Fruit fly (Drosophila melanogaster) whole organism, embryonic: ENCODE data around the gene CG44836.

Experiments used
- Awh ChIP-seq: fragments of 200-800 bp; sonication (Bioruptor generic); IDR thresholded peaks from 2 replicates; pipeline ENCODE4, ENCODE4 v1.3.6; 2022; ENCODE audit warnings: missing biosample characterization, missing genetic modification characterization
- CG10543 ChIP-seq: fragments of 200-800 bp; sonication (Bioruptor generic); optimal IDR thresholded peaks from 3 replicates; lab custom pipeline; 2017; ENCODE audit warnings: missing biosample characterization, mild to moderate bottlenecking, missing genetic modification characterization, moderate library complexity
- CG10565 ChIP-seq: fragments of 200-800 bp; sonication (Bioruptor generic); optimal IDR thresholded peaks from 3 replicates; lab custom pipeline; 2016; ENCODE audit warnings: missing biosample characterization, mild to moderate bottlenecking, missing genetic modification characterization
- CG10654 ChIP-seq: fragments of 200-800 bp; sonication (Bioruptor generic); optimal IDR thresholded peaks from 2 replicates; lab custom pipeline; 2016; ENCODE audit warnings: missing biosample characterization, missing genetic modification characterization
- CG10959 ChIP-seq: fragments of 200-800 bp; sonication (Bioruptor generic); IDR thresholded peaks from 2 replicates; pipeline ENCODE4 v1.3.6; 2022; ENCODE audit warnings: missing biosample characterization, missing genetic modification characterization
- CG11560 ChIP-seq: fragments of 200-800 bp; sonication (Bioruptor generic); IDR thresholded peaks from 3 replicates; pipeline ENCODE4 v1.3.6; 2022; ENCODE audit warnings: missing biosample characterization, missing genetic modification characterization
- CG14710 ChIP-seq: fragments of 200-800 bp; sonication (Bioruptor generic); optimal IDR thresholded peaks from 3 replicates; lab custom pipeline; 2019; ENCODE audit warnings: missing biosample characterization, mild to moderate bottlenecking, missing genetic modification characterization, moderate library complexity
- CG16779 ChIP-seq: fragments of 200-800 bp; sonication (Bioruptor generic); IDR thresholded peaks from 2 replicates; pipeline ENCODE4 v1.3.6; 2022; ENCODE audit warnings: missing biosample characterization, missing genetic modification characterization
- CG17328 ChIP-seq: fragments of 200-800 bp; sonication (Bioruptor generic); IDR thresholded peaks from 2 replicates; pipeline ENCODE4 v1.3.6; 2022; ENCODE audit warnings: missing biosample characterization, missing genetic modification characterization
- CG1792 ChIP-seq: fragments of 200-800 bp; sonication (Bioruptor generic); optimal IDR thresholded peaks from 2 replicates; lab custom pipeline; 2016; ENCODE audit warnings: missing biosample characterization, missing genetic modification characterization
- CG18011 ChIP-seq: fragments of 200-800 bp; sonication (Bioruptor generic); optimal IDR thresholded peaks from 2 replicates; lab custom pipeline; 2017; ENCODE audit warnings: missing biosample characterization, missing genetic modification characterization, mild to moderate bottlenecking, moderate library complexity, missing genotype
- CG18476 ChIP-seq: fragments of 200-800 bp; sonication (Bioruptor generic); optimal IDR thresholded peaks from 2 replicates; lab custom pipeline; 2016; ENCODE audit warnings: missing biosample characterization, mild to moderate bottlenecking, missing genetic modification characterization
- CG4282 ChIP-seq: fragments of 200-800 bp; sonication (Bioruptor generic); optimal IDR thresholded peaks from 2 replicates; lab custom pipeline; 2016; ENCODE audit warnings: missing biosample characterization, missing genetic modification characterization
- CG4360 ChIP-seq: fragments of 200-800 bp; sonication (Bioruptor generic); IDR thresholded peaks from 2 replicates; pipeline ENCODE4 v1.3.6; 2022; ENCODE audit warnings: missing biosample characterization, missing genetic modification characterization
- CG4424 ChIP-seq: fragments of 200-800 bp; sonication (Bioruptor generic); optimal IDR thresholded peaks from 3 replicates; lab custom pipeline; 2016; ENCODE audit warnings: missing biosample characterization, missing genetic modification characterization
- CG6654 ChIP-seq: fragments of 200-800 bp; sonication (Bioruptor generic); optimal IDR thresholded peaks from 2 replicates; lab custom pipeline; 2017; ENCODE audit warnings: missing biosample characterization, mild to moderate bottlenecking, missing genetic modification characterization
- CG8924 ChIP-seq: fragments of 200-800 bp; optimal IDR thresholded peaks from 3 replicates; lab custom pipeline; 2019; ENCODE audit warnings: missing biosample characterization, mild to moderate bottlenecking, missing genetic modification characterization, moderate library complexity
- Doc2 ChIP-seq: fragments of 200-800 bp; sonication (Bioruptor generic); IDR thresholded peaks from 2 replicates; pipeline ENCODE4 v1.3.6; 2022; ENCODE audit warnings: missing biosample characterization, missing genetic modification characterization
- Drgx ChIP-seq: fragments of 200-800 bp; sonication (Bioruptor generic); IDR thresholded peaks from 2 replicates; pipeline ENCODE4 v1.3.6; 2022; ENCODE audit warnings: missing biosample characterization, missing genetic modification characterization
- Hmr ChIP-seq: fragments of 200-800 bp; sonication (Bioruptor generic); optimal IDR thresholded peaks from 3 replicates; lab custom pipeline; 2017; ENCODE audit warnings: mild to moderate bottlenecking, missing biosample characterization, missing genetic modification reagents, missing genetic modification characterization
- Lim3 ChIP-seq: fragments of 200-800 bp; sonication (Bioruptor generic); IDR thresholded peaks from 2 replicates; pipeline ENCODE4 v1.3.6; 2022; ENCODE audit warnings: missing biosample characterization, missing genetic modification characterization
- Med ChIP-seq: fragments of 200-800 bp; sonication (Bioruptor generic); peaks from one replicate; lab custom pipeline; 2016; ENCODE audit warnings: missing biosample characterization, missing genetic modification characterization, mild to moderate bottlenecking, inconsistent platforms, moderate library complexity
- Nf-YC ChIP-seq: fragments of 200-800 bp; optimal IDR thresholded peaks from 3 replicates; lab custom pipeline; 2019; ENCODE audit warnings: missing biosample characterization, mild to moderate bottlenecking, missing genetic modification characterization, moderate library complexity
- Six4 ChIP-seq: fragments of 200-800 bp; sonication (Bioruptor generic); optimal IDR thresholded peaks from 2 replicates; lab custom pipeline; 2016; ENCODE audit warnings: missing biosample characterization, missing genetic modification characterization
- Trl ChIP-seq, 3 experiments: fragments of >200 bp in 2 of 3; fragments of 200-800 bp in 1 of 3; sonication (Bioruptor generic) in 1 of 3; optimal IDR thresholded peaks; 2 replicates in 1 of 3; 3 replicates in 2 of 3; lab custom pipeline; 2016 to 2017; ENCODE audit warnings: missing biosample characterization in 1 of 3, missing genetic modification characterization in 1 of 3
- ash1 ChIP-seq: fragments of 200-800 bp; sonication (Bioruptor generic); optimal IDR thresholded peaks from 2 replicates; lab custom pipeline; 2018; ENCODE audit warnings: missing biosample characterization, mild to moderate bottlenecking, missing genetic modification characterization
- az2 ChIP-seq: fragments of 200-800 bp; sonication (Bioruptor generic); optimal IDR thresholded peaks from 3 replicates; lab custom pipeline; 2016; ENCODE audit warnings: missing biosample characterization, missing genetic modification characterization
- chinmo ChIP-seq: fragments of 200-800 bp; sonication (Bioruptor generic); IDR thresholded peaks from 4 replicates; pipeline ENCODE4 v1.3.6; 2022; ENCODE audit warnings: missing biosample characterization, missing genetic modification characterization; ENCODE audit not compliant: partially characterized antibody
- danr ChIP-seq: fragments of 200-800 bp; sonication (Bioruptor generic); IDR thresholded peaks from 2 replicates; pipeline ENCODE4 v1.3.6; 2022; ENCODE audit warnings: missing biosample characterization, missing genetic modification characterization
- en ChIP-seq: fragments of 200-800 bp; sonication (Bioruptor generic); optimal IDR thresholded peaks from 2 replicates; lab custom pipeline; 2016; ENCODE audit warnings: missing biosample characterization, missing genetic modification characterization
- ewg ChIP-seq: fragments of 200-800 bp; sonication (Bioruptor generic); optimal IDR thresholded peaks from 3 replicates; lab custom pipeline; 2017; ENCODE audit warnings: mild to moderate bottlenecking, missing biosample characterization, missing genetic modification reagents, missing genetic modification characterization
- fd96Cb ChIP-seq: fragments of 200-800 bp; sonication (Bioruptor generic); optimal IDR thresholded peaks from 2 replicates; lab custom pipeline; 2018; ENCODE audit warnings: missing biosample characterization, mild to moderate bottlenecking, missing genetic modification characterization, moderate library complexity
- kay ChIP-seq: fragments of 200-800 bp; sonication (Bioruptor generic); optimal IDR thresholded peaks from 2 replicates; lab custom pipeline; 2016; ENCODE audit warnings: missing biosample characterization, missing genetic modification characterization
- lbe ChIP-seq: fragments of 200-800 bp; sonication (Bioruptor generic); optimal IDR thresholded peaks from 2 replicates; lab custom pipeline; 2016; ENCODE audit warnings: missing biosample characterization, mild to moderate bottlenecking, missing genetic modification characterization
- nom ChIP-seq: fragments of 200-800 bp; sonication (Bioruptor generic); optimal IDR thresholded peaks from 2 replicates; lab custom pipeline; 2017; ENCODE audit warnings: missing biosample characterization, missing genetic modification characterization, mild to moderate bottlenecking, moderate library complexity, missing genetic modification reagents
- slou ChIP-seq: fragments of 200-800 bp; sonication (Bioruptor generic); optimal IDR thresholded peaks from 3 replicates; lab custom pipeline; 2016; ENCODE audit warnings: missing biosample characterization, missing genetic modification characterization
- sug ChIP-seq: fragments of 200-800 bp; optimal IDR thresholded peaks from 2 replicates; lab custom pipeline; 2019; ENCODE audit warnings: missing biosample characterization, mild to moderate bottlenecking, missing genetic modification characterization, moderate library complexity
- twi ChIP-seq: fragments of 200-800 bp; optimal IDR thresholded peaks from 2 replicates; lab custom pipeline; 2019; ENCODE audit warnings: missing biosample characterization, mild to moderate bottlenecking, missing genetic modification characterization, moderate library complexity

Gene CG44836

DNA sequence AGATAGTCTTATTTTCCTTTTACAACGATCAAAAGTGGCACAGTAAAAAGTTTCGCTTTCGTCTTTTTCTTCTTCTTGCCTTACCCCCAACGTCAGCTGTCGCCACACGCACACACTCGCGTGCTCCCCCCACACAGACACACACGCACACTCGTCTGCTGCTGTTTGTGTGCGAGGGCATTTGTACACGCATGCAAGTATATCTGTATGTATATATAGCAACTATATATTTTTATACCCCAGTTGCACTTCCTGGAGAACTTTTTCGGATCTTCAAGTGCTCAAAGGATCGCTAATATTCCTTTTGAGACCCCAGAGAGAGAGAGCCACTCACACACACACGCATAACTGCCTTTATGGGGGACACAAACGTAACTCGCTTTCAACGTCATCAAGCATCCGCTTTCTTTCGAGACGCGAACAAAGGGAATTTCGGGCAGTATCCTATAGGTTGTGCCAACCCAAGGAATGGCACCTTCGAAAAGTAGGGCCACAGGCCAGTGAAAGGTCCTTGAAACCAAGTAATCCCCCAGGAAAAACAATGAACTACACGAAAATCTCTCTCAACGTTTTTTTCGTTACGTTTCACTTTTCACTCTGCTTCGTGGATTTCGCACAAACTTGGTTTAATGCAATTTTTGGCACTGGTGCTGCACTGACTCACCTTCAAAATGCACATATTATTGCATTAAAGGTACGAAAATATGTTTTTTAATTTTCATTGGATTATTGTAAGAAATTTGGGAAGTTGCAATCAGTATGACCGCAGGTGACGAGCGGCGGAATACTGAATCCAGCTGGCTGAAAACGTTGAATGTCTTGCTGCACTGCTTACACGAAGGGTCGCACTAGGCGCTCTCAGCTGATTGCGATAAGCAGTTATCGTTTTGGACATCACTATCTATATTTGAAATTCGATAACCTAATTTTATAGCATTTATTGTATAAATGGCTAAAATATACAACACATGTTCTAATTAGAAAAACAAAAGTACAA lies 22.0 kb downstream of the CG44836 start, which contains the start of gene roq (continued):
- peak; percentile 26 for TF ChIP-seq CG8924 (tag; lab: Kevin White, UChicago)

DNA sequence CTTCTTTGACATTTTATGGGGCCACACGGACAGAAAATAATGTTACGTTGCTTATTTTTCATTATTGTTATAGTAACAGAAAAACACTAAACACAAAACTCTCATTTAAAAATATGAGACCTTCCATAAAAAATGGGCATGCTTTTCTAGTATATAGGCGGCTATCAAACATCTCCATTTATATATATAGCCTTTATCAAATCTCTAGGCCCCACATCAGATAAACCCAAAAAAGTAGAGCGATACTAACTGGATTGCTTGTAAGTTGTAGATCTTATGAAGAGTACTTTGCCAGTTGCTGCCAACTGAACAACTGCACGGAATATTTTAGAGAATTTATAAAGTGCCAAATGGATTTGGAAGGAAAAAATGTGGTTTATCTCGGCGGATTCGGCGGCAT lies 30.5 kb downstream of the CG44836 start, which contains the start of gene CG18814:
Gene CG18814, plus strand, starts transcription at position 301 of the 400 bp plus-strand sequence.
- TF ChIP-seq CG11560: no peak

DNA sequence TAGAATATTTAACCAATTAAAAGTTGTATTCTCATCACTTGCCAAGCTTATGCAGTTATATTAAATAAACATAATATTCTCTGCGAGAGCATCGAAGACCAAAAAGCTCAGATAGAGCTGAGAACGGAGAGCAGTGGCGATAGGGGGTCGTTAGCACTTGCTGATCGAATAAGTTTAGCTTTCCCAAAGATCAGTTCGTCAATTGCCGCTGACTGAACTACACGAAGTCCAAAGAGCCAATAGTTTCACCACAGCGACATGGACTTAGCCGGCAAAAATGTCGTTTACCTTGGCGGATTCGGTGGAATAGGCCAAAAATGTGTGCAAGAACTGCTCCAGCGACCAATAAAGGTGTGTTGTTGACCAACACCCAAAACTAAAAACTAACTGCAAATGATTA lies 31.9 kb downstream of the CG44836 start, which contains the start of gene CG4842:
Gene CG4842, plus strand, starts transcription at position 191 of the 400 bp plus-strand sequence.
- TF ChIP-seq Hmr (GFP tag; lab: Kevin White, UChicago) (no peak), Lim3 (GFP tag; lab: Robert Waterston, UW) (no peak), chinmo (GFP tag; lab: Robert Waterston, UW) (0 out of 4 replicates have a peak, but pooled peaks have one; percentile 57), sug (tag; lab: Kevin White, UChicago) (peak; percentile 29), Trl (optimal IDR thresholded peaks at IDR 0.05; lab: Kevin White, UChicago) (peak in 1 of 2 experiments; percentile 28), Trl (GFP tag; optimal IDR thresholded peaks at IDR 0.05; lab: Kevin White, UChicago) (no peak), CG10543 (GFP tag; lab: Kevin White, UChicago) (no peak), twi (tag; lab: Kevin White, UChicago) (no peak), Nf-YC (no peak), Med (GFP tag; lab: Kevin White, UChicago) (peak; percentile 46), ash1 (GFP tag; lab: Kevin White, UChicago) (no peak), CG10959 (GFP tag; lab: Robert Waterston, UW) (no peak)
- TF ChIP-seq, all 482 proteins: peak for 4

DNA sequence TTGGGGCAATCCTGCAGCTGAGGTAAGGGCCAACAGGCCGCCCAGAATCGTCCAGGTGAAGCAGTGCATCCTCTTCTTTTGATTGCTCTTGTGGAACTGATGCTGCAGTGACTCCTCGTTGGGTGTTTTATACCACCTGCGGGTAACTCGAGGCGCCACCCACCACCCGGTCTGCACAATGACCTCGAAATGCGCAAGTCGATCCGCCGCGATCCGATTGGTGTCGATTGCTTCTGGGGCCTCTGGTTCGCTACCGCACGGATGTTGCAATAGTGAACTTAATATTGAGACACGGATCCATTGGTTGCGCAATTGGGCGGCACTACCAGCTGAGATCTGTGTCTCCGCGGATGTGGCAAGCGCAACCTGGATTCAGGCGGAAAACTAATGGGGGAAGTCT lies 32.8 kb downstream of the CG44836 start, which contains the start of gene Cpr72Ec:
Gene Cpr72Ec, minus strand, starts transcription at position 101 of the 400 bp plus-strand sequence.
- TF ChIP-seq CG1792 (GFP tag; lab: Kevin White, UChicago): no peak
- no peak for TF ChIP-seq CG18011 (GFP tag; lab: Kevin White, UChicago)
- 0 out of 4 replicates have a peak, but pooled peaks have one; percentile 22 for TF ChIP-seq chinmo (GFP tag; lab: Robert Waterston, UW)
- TF ChIP-seq CG14710 (tag; lab: Kevin White, UChicago): no peak
- no peak for TF ChIP-seq Doc2
- no peak for TF ChIP-seq CG6654
- TF ChIP-seq Six4 (GFP tag; lab: Kevin White, UChicago): no peak
- TF ChIP-seq, all 482 proteins: peak for 1

DNA sequence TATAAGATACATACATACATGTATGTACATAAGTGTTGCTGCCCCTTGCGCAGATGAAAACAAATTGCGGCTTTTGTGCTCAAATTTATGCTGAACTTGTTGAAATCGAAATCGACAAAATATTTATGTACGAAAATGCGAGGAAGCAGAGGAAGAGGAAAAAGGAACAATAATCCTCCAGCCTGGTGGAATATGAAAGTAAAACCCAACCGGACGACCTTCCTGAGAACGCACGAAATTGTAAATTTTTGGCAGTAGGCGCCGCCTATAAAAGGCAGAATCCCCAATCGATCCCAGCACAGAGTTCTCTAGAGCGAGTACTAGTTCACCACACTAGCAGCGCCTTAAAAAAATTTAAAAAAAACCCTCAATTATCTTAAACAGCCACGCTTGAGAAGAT lies 35.5 kb downstream of the CG44836 start, which contains the start of gene Cpr72Eb:
Gene Cpr72Eb, plus strand, starts transcription at position 301 of the 400 bp plus-strand sequence.
- TF ChIP-seq CG17328 (GFP tag; lab: Robert Waterston, UW) (no peak), slou (GFP tag; lab: Kevin White, UChicago) (no peak)

DNA sequence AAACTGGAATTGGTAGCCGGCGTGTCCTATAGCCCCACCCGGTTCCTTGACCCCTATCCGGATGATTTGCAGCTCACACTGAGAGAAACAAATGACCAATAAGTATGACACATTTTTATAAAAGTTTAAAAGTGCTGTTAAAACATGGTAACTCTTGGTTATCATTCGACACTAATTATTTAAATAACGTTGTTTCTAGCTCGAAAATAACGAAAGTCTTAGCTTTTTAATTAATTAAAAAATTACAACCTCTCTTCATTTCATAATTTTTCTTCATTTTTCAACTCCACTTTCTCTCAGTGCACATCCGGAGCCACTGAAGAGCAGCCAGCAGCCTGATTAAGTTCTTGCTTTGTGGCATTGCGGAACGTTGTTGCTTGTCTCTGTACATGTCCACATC lies 35.9 kb downstream of the CG44836 start:
- no peak for TF ChIP-seq CG10543 (GFP tag; lab: Kevin White, UChicago)
- TF ChIP-seq CG4424 (GFP tag; lab: Kevin White, UChicago): peak; percentile 9
- no peak for TF ChIP-seq chinmo (GFP tag; lab: Robert Waterston, UW)
- no peak for TF ChIP-seq CG10565
- peak; percentile 63 for TF ChIP-seq Drgx (GFP tag; lab: Robert Waterston, UW)
- no peak for TF ChIP-seq CG16779 (GFP tag; lab: Robert Waterston, UW)
- no peak for TF ChIP-seq danr
- TF ChIP-seq en: no peak
- no peak for TF ChIP-seq Awh (GFP tag; lab: Robert Waterston, UW)
- TF ChIP-seq CG10654: no peak
- TF ChIP-seq CG4282 (GFP tag; lab: Kevin White, UChicago): no peak
- peak; percentile 13 for TF ChIP-seq fd96Cb
- TF ChIP-seq az2: no peak
- peak; percentile 89 for TF ChIP-seq nom (GFP tag; lab: Kevin White, UChicago)
- no peak for TF ChIP-seq ewg (GFP tag; lab: Kevin White, UChicago)
- no peak for TF ChIP-seq kay (GFP tag; lab: Kevin White, UChicago)
- TF ChIP-seq CG4360 (GFP tag; lab: Robert Waterston, UW): no peak
- TF ChIP-seq CG18476 (GFP tag; lab: Kevin White, UChicago): no peak
- peak; percentile 47 for TF ChIP-seq lbe
